In the genomic region with DNA sequence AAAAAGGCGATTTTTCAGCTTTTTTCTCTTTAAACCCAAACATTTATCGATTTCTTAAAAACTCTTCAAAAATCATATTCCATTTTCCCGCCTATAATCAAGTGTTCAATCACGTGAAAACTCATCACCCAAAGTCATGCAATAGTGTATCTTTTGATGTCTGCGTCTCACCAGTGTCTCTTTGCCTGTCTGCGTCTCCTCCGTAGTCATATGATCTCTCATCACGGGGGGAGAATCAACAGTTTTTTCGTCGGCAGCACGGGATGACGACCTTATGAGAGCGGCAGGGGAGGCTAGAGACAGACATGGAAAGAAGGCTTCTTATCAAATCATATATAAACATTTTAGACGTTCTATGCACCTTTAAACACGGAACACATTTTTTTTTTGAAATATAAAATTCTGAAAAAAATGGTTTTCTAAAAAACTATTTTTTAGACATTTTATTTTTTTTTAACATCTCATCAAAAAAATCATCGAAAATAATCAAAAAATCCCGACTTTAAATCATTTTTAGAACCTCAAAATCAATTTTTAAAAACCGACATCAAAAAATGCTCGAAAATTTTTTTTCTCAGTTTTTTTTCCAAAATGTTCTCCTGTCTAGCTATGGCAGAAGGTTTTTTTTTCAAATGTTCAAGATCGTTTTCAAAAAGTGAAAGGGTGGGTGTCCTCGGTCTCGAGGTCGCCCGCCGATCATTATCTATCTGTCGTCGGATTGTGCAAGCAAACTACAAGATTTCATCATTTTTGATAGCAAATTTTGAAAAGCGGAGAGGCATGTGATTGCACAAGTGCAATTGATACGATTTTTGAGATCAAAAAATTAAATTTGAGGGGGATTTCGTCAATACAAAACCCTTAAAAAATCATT, we compare ENCODE assay signal across 1 worm cellular context.
TF ChIP-seq lines count a peak whose summit lies in the region.

No protein-coding gene starts in this region.

TF ChIP-seq in whole organism, L4 larva, 104 proteins besides CTCF, POLR2A, EP300 and RAD21 (continued from another document):
- peak; percentile 83 for TF ChIP-seq dmd-9 (GFP tag; IDR thresholded peaks at IDR 0.05; lab: Robert Waterston, UW)
- TF ChIP-seq madf-5 (GFP tag; IDR thresholded peaks at IDR 0.05; lab: Robert Waterston, UW): peak; percentile 47 to 54; a peak in 1 of 4 replicates
- peak; percentile 96 for TF ChIP-seq T26A8.4 (GFP tag; IDR thresholded peaks at IDR 0.05; lab: Robert Waterston, UW)
- peak; percentile 96 for TF ChIP-seq gei-8 (GFP tag; optimal IDR thresholded peaks at IDR 0.05; lab: Kevin White, UChicago)
- no peak for TF ChIP-seq zag-1 (tag; optimal IDR thresholded peaks at IDR 0.05; lab: Kevin White, UChicago)
- TF ChIP-seq Y105C5A.15 (GFP tag; IDR thresholded peaks at IDR 0.05; lab: Robert Waterston, UW): peak; percentile 77
- TF ChIP-seq zfp-3 (GFP tag; conservative IDR thresholded peaks at IDR 0.05; lab: Robert Waterston, UW): peak; percentile 99
- TF ChIP-seq hif-1 (tag; optimal IDR thresholded peaks at IDR 0.05; lab: Kevin White, UChicago): peak; percentile 78 to 94
- peak; percentile 48 for TF ChIP-seq snpc-1.2 (GFP tag; IDR thresholded peaks at IDR 0.05; lab: Robert Waterston, UW)
- peak; percentile 99 for TF ChIP-seq nhr-28 (tag; optimal IDR thresholded peaks at IDR 0.05; lab: Kevin White, UChicago)
- peak; percentile 93 for TF ChIP-seq nhr-42 (GFP tag; IDR thresholded peaks at IDR 0.05; lab: Robert Waterston, UW)
- 0 out of 2 replicates have a peak, but pooled peaks have one; percentile 17 for TF ChIP-seq F44E2.7 (GFP tag; IDR thresholded peaks at IDR 0.05; lab: Robert Waterston, UW)
- peak; percentile 98 for TF ChIP-seq nhr-11 (tag; optimal IDR thresholded peaks at IDR 0.05; lab: Kevin White, UChicago)
- peak; percentile 86 for TF ChIP-seq set-16 (GFP tag; IDR thresholded peaks at IDR 0.05; lab: Robert Waterston, UW)
- peak; percentile 40 for TF ChIP-seq Y5F2A.4 (GFP tag; optimal IDR thresholded peaks at IDR 0.05; lab: Kevin White, UChicago)
- peak; percentile 82 for TF ChIP-seq egl-43 (GFP tag; IDR thresholded peaks at IDR 0.05; lab: Robert Waterston, UW)
- peak; percentile 84 for TF ChIP-seq lin-38 (GFP tag; IDR thresholded peaks at IDR 0.05; lab: Robert Waterston, UW)
- TF ChIP-seq mxl-2 (GFP tag; conservative IDR thresholded peaks at IDR 0.05; lab: Robert Waterston, UW): peak; percentile 96
- peak; percentile 99 for TF ChIP-seq mdt-29 (GFP tag; IDR thresholded peaks at IDR 0.05; lab: Robert Waterston, UW)
- TF ChIP-seq daf-8 (GFP tag; IDR thresholded peaks at IDR 0.05; lab: Robert Waterston, UW): no peak
- TF ChIP-seq Y48G9A.11 (GFP tag; IDR thresholded peaks at IDR 0.05; lab: Robert Waterston, UW): peak; percentile 51
- peak; percentile 60 for TF ChIP-seq pqm-1 (tag; optimal IDR thresholded peaks at IDR 0.05; lab: Kevin White, UChicago)
- no peak for TF ChIP-seq ceh-82 (tag; optimal IDR thresholded peaks at IDR 0.05; lab: Kevin White, UChicago)
- peak; percentile 94 for TF ChIP-seq php-3 (GFP tag; IDR thresholded peaks at IDR 0.05; lab: Robert Waterston, UW)
- peak; percentile 90 for TF ChIP-seq duxl-1 (tag; optimal IDR thresholded peaks at IDR 0.05; lab: Kevin White, UChicago; ENCODE audit: poor library complexity)
- no peak for TF ChIP-seq unc-39 (tag; optimal IDR thresholded peaks at IDR 0.05; lab: Kevin White, UChicago)
- peak; percentile 92 for TF ChIP-seq ctbp-1 (GFP tag; IDR thresholded peaks at IDR 0.05; lab: Robert Waterston, UW)
- TF ChIP-seq dpl-1 (GFP tag; optimal IDR thresholded peaks at IDR 0.05; lab: Kevin White, UChicago): peak; percentile 82
- no peak for TF ChIP-seq lir-3 (tag; optimal IDR thresholded peaks at IDR 0.05; lab: Kevin White, UChicago)
- TF ChIP-seq nhr-6 (tag; optimal IDR thresholded peaks at IDR 0.05; lab: Kevin White, UChicago): peak; percentile 94
- peak; percentile 90 for TF ChIP-seq ztf-7 (tag; optimal IDR thresholded peaks at IDR 0.05; lab: Kevin White, UChicago)
- no peak for TF ChIP-seq ZK546.5 (tag; optimal IDR thresholded peaks at IDR 0.05; lab: Kevin White, UChicago)
- peak; percentile 99 for TF ChIP-seq ceh-20 (GFP tag; IDR thresholded peaks at IDR 0.05; lab: Robert Waterston, UW)
- TF ChIP-seq saeg-2 (GFP tag; IDR thresholded peaks at IDR 0.05; lab: Robert Waterston, UW): peak; percentile 93
- TF ChIP-seq ceh-44 (GFP tag; IDR thresholded peaks at IDR 0.05; lab: Robert Waterston, UW): 0 out of 2 replicates have a peak, but pooled peaks have one; percentile 37
- TF ChIP-seq F37D6.2 (tag; optimal IDR thresholded peaks at IDR 0.05; lab: Kevin White, UChicago): peak; percentile 62
- peak; percentile 90 for TF ChIP-seq mes-2 (tag; optimal IDR thresholded peaks at IDR 0.05; lab: Kevin White, UChicago; ENCODE audit: poor library complexity, severe bottlenecking)
- no peak for TF ChIP-seq ceh-32 (tag; optimal IDR thresholded peaks at IDR 0.05; lab: Kevin White, UChicago; ENCODE audit: poor library complexity)
